Worm (Caenorhabditis elegans) whole organism, mixed stage, embryonic: Measurements from ENCODE around the gene K08F8.7.

ENCODE experiments used
- ces-1 ChIP-seq: fragments of 150-350 bp; optimal IDR thresholded peaks from 2 replicates; lab custom pipeline; 2014; ENCODE audit warnings: missing biosample characterization, missing genetic modification reagents, missing genetic modification characterization
- elt-3 ChIP-seq: fragments of 150-350 bp; optimal IDR thresholded peaks from 2 replicates; lab custom pipeline; 2014; ENCODE audit warnings: missing biosample characterization, missing genetic modification characterization
- lin-13 ChIP-seq: fragments of 150-350 bp; optimal IDR thresholded peaks from 2 replicates; lab custom pipeline; 2014; ENCODE audit warnings: missing biosample characterization, missing genetic modification characterization
- nhr-12 ChIP-seq: fragments of 150-350 bp; optimal IDR thresholded peaks from 2 replicates; lab custom pipeline; 2014; ENCODE audit warnings: missing biosample characterization, missing genetic modification characterization
- nhr-237 ChIP-seq: fragments of 150-350 bp; optimal IDR thresholded peaks from 2 replicates; lab custom pipeline; 2014; ENCODE audit warnings: missing biosample characterization, missing genetic modification characterization
- nhr-28 ChIP-seq: fragments of 150-350 bp; optimal IDR thresholded peaks from 2 replicates; lab custom pipeline; 2014; ENCODE audit warnings: missing biosample characterization, missing genetic modification characterization
- unc-120 ChIP-seq: sonication (generic microtip); optimal IDR thresholded peaks from 2 replicates; lab custom pipeline; 2017; ENCODE audit warnings: missing genetic modification characterization, missing compliant biosample characterization; ENCODE audit not compliant: poor library complexity, severe bottlenecking
- unc-39 ChIP-seq: fragments of 150-350 bp; optimal IDR thresholded peaks from 2 replicates; lab custom pipeline; 2014; ENCODE audit warnings: missing biosample characterization, missing genetic modification characterization

- TF ChIP-seq nhr-28 (tag; lab: Kevin White, UChicago) (no peak), nhr-237 (no peak), ces-1 (no peak), nhr-12 (tag; lab: Kevin White, UChicago) (no peak), elt-3 (tag; lab: Kevin White, UChicago) (no peak), unc-39 (tag; lab: Kevin White, UChicago) (no peak), lin-13 (tag; lab: Kevin White, UChicago) (no peak), unc-120 (tag; lab: Kevin White, UChicago) (no peak)
Observed at ce11 chrII:8764332-8764731, 9.2 kb upstream of the K08F8.7 start.
